Fruit fly (Drosophila melanogaster) whole organism, wandering third instar larva: ENCODE results near the gene Rai1.

Experiments used
- Abd-B ChIP-seq: fragments of >200 bp; optimal IDR thresholded peaks from 2 replicates; lab custom pipeline; 2017; ENCODE audit warnings: missing biosample characterization, missing genetic modification characterization
- CG32264 ChIP-seq: fragments of 200-800 bp; sonication (Bioruptor generic); optimal IDR thresholded peaks from 2 replicates; lab custom pipeline; 2016; ENCODE audit warnings: missing biosample characterization, missing genetic modification characterization
- CG9705 ChIP-seq: fragments of 200-800 bp; sonication (Bioruptor generic); optimal IDR thresholded peaks from 2 replicates; lab custom pipeline; 2018; ENCODE audit warnings: missing biosample characterization, mild to moderate bottlenecking, missing genetic modification characterization
- CrebA ChIP-seq: fragments of 200-800 bp; sonication (Bioruptor generic); optimal IDR thresholded peaks from 2 replicates; lab custom pipeline; 2016; ENCODE audit warnings: missing biosample characterization, mild to moderate bottlenecking, missing genetic modification characterization, borderline replicate concordance
- Dfd ChIP-seq: fragments of >200 bp; optimal IDR thresholded peaks from 2 replicates; lab custom pipeline; 2017; ENCODE audit warnings: missing biosample characterization, missing genetic modification characterization
- HLH106 ChIP-seq: fragments of 200-800 bp; optimal IDR thresholded peaks from 3 replicates; lab custom pipeline; 2019; ENCODE audit warnings: missing biosample characterization, mild to moderate bottlenecking, missing genetic modification characterization, moderate library complexity
- Hnf4 ChIP-seq: fragments of 200-800 bp; sonication (Bioruptor generic); optimal IDR thresholded peaks from 2 replicates; lab custom pipeline; 2016; ENCODE audit warnings: missing biosample characterization, mild to moderate bottlenecking, missing genetic modification characterization
- Mio ChIP-seq: sonication (Bioruptor generic); optimal IDR thresholded peaks from 2 replicates; lab custom pipeline; 2016; ENCODE audit warnings: missing biosample characterization, missing genetic modification characterization
- Myc ChIP-seq: fragments of >200 bp; optimal IDR thresholded peaks from 2 replicates; lab custom pipeline; 2017
- N ChIP-seq: fragments of >200 bp; optimal IDR thresholded peaks from 2 replicates; lab custom pipeline; 2018; ENCODE audit warnings: missing biosample characterization, missing external identifiers, missing genetic modification characterization
- Rel ChIP-seq, 2 experiments: fragments of 200-800 bp; sonication (Bioruptor generic) in 1 of 2; optimal IDR thresholded peaks; 2 replicates in 1 of 2; 3 replicates in 1 of 2; lab custom pipeline; 2016 to 2019; ENCODE audit warnings: mild to moderate bottlenecking in 2 of 2, missing biosample characterization in 2 of 2, missing genetic modification characterization in 2 of 2, moderate library complexity in 1 of 2
- Sp1 ChIP-seq: fragments of 200-800 bp; sonication (Bioruptor generic); optimal IDR thresholded peaks from 3 replicates; lab custom pipeline; 2019; ENCODE audit warnings: missing biosample characterization, mild to moderate bottlenecking, missing genetic modification characterization, moderate library complexity
- Vsx2 ChIP-seq: fragments of 200-300, 225-300 bp; sonication (Bioruptor generic); optimal IDR thresholded peaks from 2 replicates; lab custom pipeline; 2018; ENCODE audit warnings: missing biosample characterization, missing genetic modification characterization; ENCODE audit not compliant: partially characterized antibody
- br ChIP-seq: fragments of 200-800 bp; sonication (Bioruptor generic); optimal IDR thresholded peaks from 2 replicates; lab custom pipeline; 2016; ENCODE audit warnings: missing biosample characterization, missing genetic modification characterization
- brk ChIP-seq: fragments of 200-800 bp; sonication (Bioruptor generic); optimal IDR thresholded peaks from 2 replicates; lab custom pipeline; 2016; ENCODE audit warnings: missing biosample characterization, mild to moderate bottlenecking, missing genetic modification characterization
- dl ChIP-seq, 2 experiments: fragments of 175-275, 200-275 bp in 1 of 2; fragments of 200-275 bp in 1 of 2; sonication (Bioruptor generic); optimal IDR thresholded peaks; lab custom pipeline; 2018; ENCODE audit warnings: mild to moderate bottlenecking in 2 of 2, missing biosample characterization in 2 of 2, missing genetic modification characterization in 2 of 2, moderate library complexity in 2 of 2; ENCODE audit not compliant: partially characterized antibody in 2 of 2, insufficient read depth in 1 of 2
- dmrt93B ChIP-seq: fragments of 200-800 bp; sonication (Bioruptor generic); optimal IDR thresholded peaks from 2 replicates; lab custom pipeline; 2018; ENCODE audit warnings: missing biosample characterization, mild to moderate bottlenecking, missing genetic modification characterization
- dsf ChIP-seq: sonication (Bioruptor generic); optimal IDR thresholded peaks from 2 replicates; lab custom pipeline; 2016; ENCODE audit warnings: missing biosample characterization, missing genetic modification characterization, borderline replicate concordance
- ey ChIP-seq: fragments of 200-800 bp; sonication (Bioruptor generic); optimal IDR thresholded peaks from 2 replicates; lab custom pipeline; 2016; ENCODE audit warnings: missing biosample characterization, missing genetic modification characterization
- foxo ChIP-seq, 2 experiments: fragments of 200-800 bp; sonication (Bioruptor generic); optimal IDR thresholded peaks; 2 replicates in 1 of 2; 3 replicates in 1 of 2; lab custom pipeline; 2016 to 2017; ENCODE audit warnings: missing biosample characterization in 2 of 2, missing genetic modification characterization in 2 of 2
- fru ChIP-seq: fragments of 200-800 bp; sonication (Bioruptor generic); optimal IDR thresholded peaks from 3 replicates; lab custom pipeline; 2016; ENCODE audit warnings: missing biosample characterization, mild to moderate bottlenecking, missing genetic modification characterization
- h ChIP-seq: fragments of 200-800 bp; sonication (Bioruptor generic); optimal IDR thresholded peaks from 3 replicates; lab custom pipeline; 2016; ENCODE audit warnings: missing biosample characterization, mild to moderate bottlenecking, missing genetic modification characterization
- jim ChIP-seq: fragments of 175-275, 200-325 bp; sonication (Bioruptor generic); optimal IDR thresholded peaks from 2 replicates; lab custom pipeline; 2016; ENCODE audit warnings: missing biosample characterization, mild to moderate bottlenecking, missing genetic modification characterization
- rgr ChIP-seq: fragments of 200-800 bp; sonication (Bioruptor generic); optimal IDR thresholded peaks from 3 replicates; lab custom pipeline; 2016; ENCODE audit warnings: missing biosample characterization, mild to moderate bottlenecking, missing genetic modification characterization
- sv ChIP-seq: fragments of 200-800 bp; sonication (Bioruptor generic); optimal IDR thresholded peaks from 3 replicates; lab custom pipeline; 2016; ENCODE audit warnings: missing biosample characterization, missing genetic modification characterization
- usp ChIP-seq: fragments of >200 bp; optimal IDR thresholded peaks from 2 replicates; lab custom pipeline; 2017; ENCODE audit warnings: missing biosample characterization, missing genetic modification characterization
- woc ChIP-seq: sonication (Bioruptor generic); optimal IDR thresholded peaks from 2 replicates; lab custom pipeline; 2016; ENCODE audit warnings: missing biosample characterization, mild to moderate bottlenecking, missing genetic modification characterization

The Rai1 gene

DNA sequence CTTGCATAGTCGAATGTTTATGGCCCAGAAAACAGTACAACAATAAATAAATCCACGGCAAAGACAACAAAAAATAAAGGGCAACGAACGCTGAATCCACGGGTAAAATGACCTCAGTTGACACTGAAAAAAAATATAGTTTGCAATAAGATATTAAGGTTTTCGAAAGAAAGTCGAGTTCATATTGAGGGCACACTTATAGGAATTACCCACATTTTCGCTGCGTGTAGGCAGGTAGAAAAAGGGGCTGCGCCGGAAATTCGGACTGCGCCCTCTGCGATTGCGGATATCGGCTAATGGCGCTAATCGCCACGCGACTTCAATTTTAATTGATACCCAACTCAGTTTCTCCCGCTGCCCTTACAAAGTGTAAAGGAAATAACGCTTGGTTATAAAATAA is 5.5 kb upstream of the Rai1 start:
- no peak for TF ChIP-seq CrebA (GFP tag; lab: Kevin White, UChicago)
- TF ChIP-seq Sp1 (GFP tag; lab: Kevin White, UChicago): no peak
- no peak for TF ChIP-seq Abd-B (GFP tag; lab: Kevin White, UChicago)
- no peak for TF ChIP-seq sv (GFP tag; lab: Kevin White, UChicago)
- no peak for TF ChIP-seq brk (GFP tag; lab: Kevin White, UChicago)
- TF ChIP-seq dsf (GFP tag; lab: Kevin White, UChicago): no peak
- no peak for TF ChIP-seq HLH106 (tag; lab: Kevin White, UChicago)
- no peak for TF ChIP-seq usp (GFP tag; lab: Kevin White, UChicago)
- TF ChIP-seq dmrt93B (GFP tag; lab: Kevin White, UChicago): no peak
- TF ChIP-seq Dfd (GFP tag; lab: Kevin White, UChicago): no peak
- TF ChIP-seq CG9705 (GFP tag; lab: Kevin White, UChicago): no peak
- TF ChIP-seq CG32264: no peak
- no peak for TF ChIP-seq N (GFP tag; lab: Kevin White, UChicago)
- TF ChIP-seq dl (GFP tag; optimal IDR thresholded peaks at IDR 0.05; lab: Kevin White, UChicago; ENCODE audit: insufficient read depth in 1 of 2, partially characterized antibody in 2 of 2): no peak
- TF ChIP-seq Mio (GFP tag; lab: Kevin White, UChicago): no peak
- no peak for TF ChIP-seq Vsx2 (GFP tag; lab: Kevin White, UChicago)
- TF ChIP-seq Rel (GFP tag; optimal IDR thresholded peaks at IDR 0.05; lab: Kevin White, UChicago): no peak
- no peak for TF ChIP-seq Rel (tag; optimal IDR thresholded peaks at IDR 0.05; lab: Kevin White, UChicago)
- TF ChIP-seq fru (GFP tag; lab: Kevin White, UChicago): no peak
- TF ChIP-seq ey (GFP tag; lab: Kevin White, UChicago): no peak
- TF ChIP-seq, all 38 proteins: peak for 0

DNA sequence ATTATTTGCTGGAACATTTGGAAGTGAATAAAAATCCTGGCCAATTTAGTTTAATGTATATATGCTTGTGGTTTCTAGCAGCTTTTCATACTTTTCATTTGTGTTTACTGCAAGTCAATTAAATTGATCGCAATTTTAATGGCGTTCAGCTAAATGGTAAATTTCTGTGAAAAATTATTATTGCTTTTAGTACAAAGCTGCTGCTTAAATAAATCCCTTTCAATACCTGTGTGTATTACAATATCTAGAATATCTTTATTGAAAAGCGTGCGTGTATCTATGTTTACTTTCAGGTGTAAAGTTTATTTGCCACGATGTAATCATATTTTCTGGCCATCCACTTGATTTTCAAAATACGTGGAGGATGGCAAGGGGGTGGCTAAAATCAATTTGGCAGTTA is 2.6 kb upstream of the Rai1 start, which contains the start of gene ppk28:
TSS of gene ppk28 (plus strand) at position 301 of the 400 bp plus-strand sequence.
- TF ChIP-seq N (GFP tag; lab: Kevin White, UChicago) (no peak), fru (GFP tag; lab: Kevin White, UChicago) (no peak), dmrt93B (GFP tag; lab: Kevin White, UChicago) (no peak), CrebA (GFP tag; lab: Kevin White, UChicago) (no peak), Rel (GFP tag; optimal IDR thresholded peaks at IDR 0.05; lab: Kevin White, UChicago) (no peak), Rel (tag; optimal IDR thresholded peaks at IDR 0.05; lab: Kevin White, UChicago) (no peak)
- TF ChIP-seq, all 38 proteins: peak for 0

DNA sequence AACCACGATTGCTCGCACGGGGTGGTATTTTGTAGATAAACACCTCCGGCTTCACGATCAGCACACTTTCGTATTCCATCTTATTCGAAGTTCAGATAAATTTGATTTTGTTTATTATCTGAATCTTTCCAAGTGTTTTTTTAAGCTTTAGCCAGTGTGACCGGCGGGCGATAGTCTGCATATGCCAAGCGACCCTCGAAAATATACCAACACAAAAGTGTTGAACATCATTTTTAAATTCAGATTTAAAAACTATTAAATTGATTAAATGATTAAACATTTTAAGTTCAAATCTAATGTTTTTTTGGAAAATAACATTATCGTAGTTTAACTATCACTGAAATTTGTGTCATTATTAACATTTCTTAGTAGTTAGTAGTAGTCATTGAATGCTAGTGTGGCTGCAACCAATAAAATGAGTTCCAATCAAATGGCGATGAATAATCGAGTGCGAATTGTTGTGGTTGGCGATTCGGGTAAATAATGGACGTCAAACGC is 2.6 kb downstream of the Rai1 start, which contains the start of the genes CG9132 and CG4789:
TSS of gene CG9132 (minus strand) at position 181 of the 498 bp plus-strand sequence.
TSS of gene CG4789 (plus strand) at position 401 of the 498 bp plus-strand sequence.
- TF ChIP-seq woc (GFP tag; lab: Kevin White, UChicago) (no peak), CG32264 (no peak), Rel (GFP tag; optimal IDR thresholded peaks at IDR 0.05; lab: Kevin White, UChicago) (no peak), Rel (tag; optimal IDR thresholded peaks at IDR 0.05; lab: Kevin White, UChicago) (peak; percentile 11), jim (GFP tag; lab: Kevin White, UChicago) (no peak)
- TF ChIP-seq, all 38 proteins: peak for 1

DNA sequence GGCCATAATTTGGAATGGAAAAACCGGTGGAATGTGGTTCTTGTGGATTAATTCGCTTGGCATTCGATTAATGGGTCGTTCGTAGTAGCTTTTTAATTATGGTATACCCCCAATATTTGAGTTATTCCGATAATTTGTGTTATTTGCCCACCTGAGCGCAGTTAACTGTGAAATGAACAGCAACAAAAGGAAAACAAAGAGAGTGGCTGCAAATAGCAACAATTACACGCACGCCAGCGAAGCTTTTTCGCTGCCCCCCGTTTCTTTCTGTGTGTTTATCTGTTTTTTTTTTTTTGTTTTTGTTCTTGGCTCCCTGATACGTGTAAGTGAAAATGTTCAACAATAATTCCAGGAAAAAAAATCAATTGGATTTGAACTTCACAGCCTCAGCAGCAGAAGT is 3.2 kb downstream of the Rai1 start:
- TF ChIP-seq foxo (GFP tag; optimal IDR thresholded peaks at IDR 0.05; lab: Kevin White, UChicago) (peak in 1 of 2 experiments; percentile 17), sv (GFP tag; lab: Kevin White, UChicago) (no peak), ey (GFP tag; lab: Kevin White, UChicago) (peak; percentile 1), dsf (GFP tag; lab: Kevin White, UChicago) (no peak), Hnf4 (GFP tag; lab: Kevin White, UChicago) (no peak), Rel (GFP tag; optimal IDR thresholded peaks at IDR 0.05; lab: Kevin White, UChicago) (no peak), Rel (tag; optimal IDR thresholded peaks at IDR 0.05; lab: Kevin White, UChicago) (peak; percentile 72), Mio (GFP tag; lab: Kevin White, UChicago) (no peak), rgr (GFP tag; lab: Kevin White, UChicago) (no peak), CG32264 (peak; percentile 3), h (GFP tag; lab: Kevin White, UChicago) (peak; percentile 27), Sp1 (GFP tag; lab: Kevin White, UChicago) (peak; percentile 13), fru (GFP tag; lab: Kevin White, UChicago) (peak; percentile 69)

DNA sequence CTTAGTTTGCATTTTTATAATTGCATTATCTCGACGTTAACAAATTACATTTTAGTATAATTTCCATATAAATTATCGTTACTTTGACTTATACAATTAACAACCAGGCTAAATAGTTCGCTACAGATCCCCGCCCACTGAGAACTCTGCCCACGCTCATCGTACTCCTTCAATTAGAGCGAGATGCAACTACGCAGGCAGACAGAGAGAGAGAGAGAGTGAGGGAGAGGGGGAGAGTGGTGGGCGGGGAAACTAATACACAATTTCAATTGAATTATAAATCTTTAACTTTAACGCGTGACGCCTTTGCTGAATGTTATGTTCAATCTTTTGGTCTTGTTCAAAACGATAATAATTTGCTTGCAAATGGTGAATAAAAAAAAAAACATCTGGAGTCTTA is 5.0 kb downstream of the Rai1 start:
- TF ChIP-seq Dfd (GFP tag; lab: Kevin White, UChicago) (no peak), Myc (lab: Kevin White, UChicago) (no peak), br (GFP tag; lab: Kevin White, UChicago) (no peak), CG9705 (GFP tag; lab: Kevin White, UChicago) (no peak), rgr (GFP tag; lab: Kevin White, UChicago) (no peak), Sp1 (GFP tag; lab: Kevin White, UChicago) (no peak)
